Worm (Caenorhabditis elegans) whole organism, L4 larva: ENCODE data around the gene chil-21.

Experiments used
- D1046.2 ChIP-seq: fragments of 200-800 bp; sonication (Bioruptor generic); IDR thresholded peaks from 2 replicates; pipeline ENCODE4 v1.3.6; 2022; ENCODE audit warnings: missing genetic modification characterization, missing compliant biosample characterization
- F49E8.2 ChIP-seq: sonication (generic microtip); optimal IDR thresholded peaks from 2 replicates; lab custom pipeline; 2016; ENCODE audit warnings: missing compliant biosample characterization, mild to moderate bottlenecking, missing genetic modification characterization, borderline replicate concordance
- Y75B8A.6 ChIP-seq: fragments of 200-800 bp; sonication (Bioruptor generic); IDR thresholded peaks from 2 replicates; pipeline ENCODE4 v1.3.6; 2022; ENCODE audit warnings: missing genetic modification reagents, missing genetic modification characterization, missing compliant biosample characterization
- ZK546.5 ChIP-seq, 2 experiments: sonication (generic microtip); optimal IDR thresholded peaks; 2 replicates each; lab custom pipeline; 2017; ENCODE audit warnings: missing biosample characterization in 2 of 2, missing genetic modification characterization in 2 of 2
- aha-1 ChIP-seq: fragments of 150-350 bp; peaks from one replicate; lab custom pipeline; 2014; ENCODE audit warnings: missing biosample characterization, missing genetic modification characterization
- ceh-32 ChIP-seq: sonication (generic microtip); optimal IDR thresholded peaks from 2 replicates; lab custom pipeline; 2016; ENCODE audit warnings: mild to moderate bottlenecking, missing genetic modification characterization, missing compliant biosample characterization; ENCODE audit not compliant: poor library complexity
- daf-16 ChIP-seq, 3 experiments: sonication (generic microtip); optimal IDR thresholded peaks; 2 replicates each; lab custom pipeline; 2016 to 2017; ENCODE audit warnings: missing genetic modification characterization in 3 of 3, missing genetic modification reagents in 3 of 3, mild to moderate bottlenecking in 2 of 3, missing compliant biosample characterization in 2 of 3, missing biosample characterization in 1 of 3, moderate library complexity in 1 of 3
- dmd-6 ChIP-seq: fragments of 200-800 bp; sonication (Bioruptor generic); IDR thresholded peaks from 2 replicates; pipeline ENCODE4 v1.3.6; 2022; ENCODE audit warnings: missing genetic modification reagents, missing genetic modification characterization, missing compliant biosample characterization
- hif-1 ChIP-seq, 2 experiments: sonication (generic microtip); optimal IDR thresholded peaks; 2 replicates each; lab custom pipeline; 2016 to 2017; ENCODE audit warnings: missing compliant biosample characterization in 2 of 2, missing genetic modification characterization in 2 of 2, missing genetic modification reagents in 2 of 2, missing genotype in 2 of 2, mild to moderate bottlenecking in 1 of 2
- hlh-11 ChIP-seq: fragments of 200-800 bp; sonication (Bioruptor generic); optimal IDR thresholded peaks from 2 replicates; lab custom pipeline; 2018; ENCODE audit warnings: mild to moderate bottlenecking, missing genetic modification characterization, missing compliant biosample characterization
- hlh-30 ChIP-seq: sonication (generic microtip); optimal IDR thresholded peaks from 2 replicates; lab custom pipeline; 2017; ENCODE audit warnings: antibody characterized with exemption, mild to moderate bottlenecking, missing genetic modification characterization, missing compliant biosample characterization; ENCODE audit not compliant: insufficient read depth
- lin-1 ChIP-seq: fragments of 200-800 bp; sonication (Bioruptor generic); IDR thresholded peaks from 2 replicates; pipeline ENCODE4 v1.3.6; 2022; ENCODE audit warnings: missing genetic modification reagents, missing genetic modification characterization, missing compliant biosample characterization
- lin-29 ChIP-seq: fragments of 200-800 bp; sonication (Bioruptor generic); IDR thresholded peaks from 2 replicates; pipeline ENCODE4 v1.3.6; 2022; ENCODE audit warnings: missing genetic modification reagents, missing genetic modification characterization, missing compliant biosample characterization
- lin-38 ChIP-seq: fragments of 200-800 bp; sonication (Bioruptor generic); IDR thresholded peaks from 2 replicates; pipeline ENCODE4 v1.3.6; 2022; ENCODE audit warnings: missing genetic modification reagents, missing genetic modification characterization, missing compliant biosample characterization
- madf-5 ChIP-seq, 2 experiments: fragments of 200-800 bp; sonication (Bioruptor generic); IDR thresholded peaks; 2 replicates each; pipeline ENCODE4 v1.3.6; 2022; ENCODE audit warnings: missing compliant biosample characterization in 2 of 2, missing genetic modification characterization in 2 of 2
- mdl-1 ChIP-seq, 2 experiments: fragments of 150-350 bp in 1 of 2; sonication (generic microtip) in 1 of 2; optimal IDR thresholded peaks; 2 replicates each; lab custom pipeline; 2014 to 2017; ENCODE audit warnings: missing biosample characterization in 2 of 2, missing genetic modification characterization in 2 of 2
- mep-1 ChIP-seq: fragments of 150-350 bp; sonication (generic microtip); optimal IDR thresholded peaks from 3 replicates; lab custom pipeline; 2014; ENCODE audit warnings: missing biosample characterization, missing genetic modification characterization
- mxl-2 ChIP-seq: fragments of 200-800 bp; sonication (Bioruptor generic); conservative IDR thresholded peaks from 2 replicates; pipeline ENCODE4 v1.3.6; 2022; ENCODE audit warnings: missing genetic modification reagents, missing genetic modification characterization, missing compliant biosample characterization
- mxl-3 ChIP-seq: fragments of 200-800 bp; sonication (Bioruptor generic); optimal IDR thresholded peaks from 2 replicates; lab custom pipeline; 2018; ENCODE audit warnings: mild to moderate bottlenecking, missing genetic modification characterization, missing compliant biosample characterization
- nhr-28 ChIP-seq: fragments of 150-350 bp; optimal IDR thresholded peaks from 2 replicates; lab custom pipeline; 2014; ENCODE audit warnings: missing biosample characterization, missing genetic modification characterization
- nhr-42 ChIP-seq: fragments of 200-800 bp; sonication (Bioruptor generic); IDR thresholded peaks from 2 replicates; pipeline ENCODE4 v1.3.6; 2022; ENCODE audit warnings: missing genetic modification characterization, missing compliant biosample characterization
- pqm-1 ChIP-seq: sonication (generic microtip); optimal IDR thresholded peaks from 2 replicates; lab custom pipeline; 2017; ENCODE audit warnings: missing biosample characterization, missing genetic modification characterization
- unc-62 ChIP-seq, 3 experiments: fragments of 150-350 bp in 1 of 3; sonication (generic microtip); optimal IDR thresholded peaks in 2 of 3; peaks in 1 of 3; 1 replicate in 1 of 3; 2 replicates in 2 of 3; lab custom pipeline; 2014 to 2017; ENCODE audit warnings: missing biosample characterization in 3 of 3, missing genetic modification characterization in 3 of 3, missing genetic modification reagents in 3 of 3, missing genotype in 1 of 3
- vab-7 ChIP-seq: fragments of 200-800 bp; sonication (Bioruptor generic); IDR thresholded peaks from 2 replicates; pipeline ENCODE4 v1.3.6; 2022; ENCODE audit warnings: missing genetic modification reagents, missing genetic modification characterization, missing compliant biosample characterization
- zip-11 ChIP-seq: fragments of 200-800 bp; sonication (Bioruptor generic); IDR thresholded peaks from 2 replicates; pipeline ENCODE4 v1.3.6; 2022; ENCODE audit warnings: missing genetic modification characterization, missing compliant biosample characterization

The chil-21 gene

ce11 chrII:9482529-9482928, 20.7 kb upstream of the chil-21 start:
- TF ChIP-seq hlh-30 (tag; lab: Kevin White, UChicago) (peak; percentile 27), hlh-11 (tag; lab: Kevin White, UChicago) (peak; percentile 37), hif-1 (tag; optimal IDR thresholded peaks at IDR 0.05; lab: Kevin White, UChicago) (peak in 1 of 2 experiments; percentile 82), vab-7 (GFP tag; lab: Robert Waterston, UW) (no peak), mdl-1 (tag; optimal IDR thresholded peaks at IDR 0.05; lab: Kevin White, UChicago) (no peak), pqm-1 (peak; percentile 8), ceh-32 (tag; lab: Kevin White, UChicago) (no peak), nhr-28 (tag; lab: Kevin White, UChicago) (peak; percentile 23), mxl-3 (GFP tag; lab: Kevin White, UChicago) (no peak), zip-11 (GFP tag; lab: Robert Waterston, UW) (no peak), dmd-6 (GFP tag; lab: Robert Waterston, UW) (peak; percentile 56), daf-16 (GFP tag; optimal IDR thresholded peaks at IDR 0.05; lab: Kevin White, UChicago) (no peak), daf-16 (tag; optimal IDR thresholded peaks at IDR 0.05; lab: Kevin White, UChicago) (peak; percentile 19)

ce11 chrII:9481427-9481826, 19.6 kb upstream of the chil-21 start:
- TF ChIP-seq aha-1 (tag; lab: Kevin White, UChicago) (peak; percentile 87), mxl-2 (GFP tag; lab: Robert Waterston, UW) (no peak), dmd-6 (GFP tag; lab: Robert Waterston, UW) (peak; percentile 47; the same call in 1 of the 2 replicates), daf-16 (GFP tag; optimal IDR thresholded peaks at IDR 0.05; lab: Kevin White, UChicago) (no peak), daf-16 (tag; optimal IDR thresholded peaks at IDR 0.05; lab: Kevin White, UChicago) (peak; percentile 14)

- no peak for TF ChIP-seq mep-1
- TF ChIP-seq nhr-42: no peak
- TF ChIP-seq lin-1: no peak
- no peak for TF ChIP-seq Y75B8A.6 (GFP tag; lab: Robert Waterston, UW)
- no peak for TF ChIP-seq lin-38 (GFP tag; lab: Robert Waterston, UW)
- no peak for TF ChIP-seq hlh-30 (tag; lab: Kevin White, UChicago)
- TF ChIP-seq lin-29: no peak
- TF ChIP-seq pqm-1: no peak
- TF ChIP-seq, all 104 proteins: peak for 0
Observed at ce11 chrII:9480006-9480405, 18.2 kb upstream of the chil-21 start, which contains the start of gene T19H5.7. TSS of gene T19H5.7 (minus strand) at chrII:9480106.

ce11 chrII:9477567-9477966, 15.8 kb upstream of the chil-21 start, which contains the start of gene chil-27:
TSS of gene chil-27 (plus strand) at chrII:9477867.
- TF ChIP-seq D1046.2 (GFP tag; lab: Robert Waterston, UW) (no peak), hlh-30 (tag; lab: Kevin White, UChicago) (no peak), F49E8.2 (tag; lab: Kevin White, UChicago) (no peak)

- TF ChIP-seq unc-62 (GFP tag; optimal IDR thresholded peaks at IDR 0.05 in 1 of 2; lab: Kevin White, UChicago) (peak in 1 of 2 experiments; percentile 82), unc-62 (tag; optimal IDR thresholded peaks at IDR 0.05; lab: Kevin White, UChicago) (no peak), madf-5 (GFP tag; IDR thresholded peaks at IDR 0.05; lab: Robert Waterston, UW) (no peak)
- TF ChIP-seq, all 104 proteins: peak for 1
Observed at ce11 chrII:9474367-9475105, 12.8 kb upstream of the chil-21 start, which contains the start of the genes chil-25 and chil-26. TSS of gene chil-25 (minus strand) at chrII:9474467. TSS of gene chil-26 (plus strand) at chrII:9475055.

- TF ChIP-seq ZK546.5 (tag; optimal IDR thresholded peaks at IDR 0.05; lab: Kevin White, UChicago): no peak
- peak; percentile 40 for TF ChIP-seq nhr-28 (tag; lab: Kevin White, UChicago)
- TF ChIP-seq pqm-1: peak; percentile 88
- TF ChIP-seq D1046.2 (GFP tag; lab: Robert Waterston, UW): no peak
- TF ChIP-seq daf-16 (GFP tag; optimal IDR thresholded peaks at IDR 0.05; lab: Kevin White, UChicago): no peak
- peak; percentile 72 for TF ChIP-seq daf-16 (tag; optimal IDR thresholded peaks at IDR 0.05; lab: Kevin White, UChicago)
Observed at ce11 chrII:9470027-9470426, 8.2 kb upstream of the chil-21 start, which contains the start of gene T19H5.6. TSS of gene T19H5.6 (minus strand) at chrII:9470221.
